Worm (Caenorhabditis elegans) whole organism, L1 larva: ENCODE results near the gene ZK1251.3.

Source experiments
- ama-1 ChIP-seq: fragments of 150-350 bp; optimal IDR thresholded peaks from 2 replicates; lab custom pipeline; 2014
- efl-1 ChIP-seq, 4 experiments: fragments of 150-350 bp; optimal IDR thresholded peaks in 3 of 4; peaks in 1 of 4; 1 replicate in 1 of 4; 2 replicates in 3 of 4; lab custom pipeline; 2014; ENCODE audit warnings: missing biosample characterization in 2 of 4, missing genetic modification characterization in 2 of 4, missing genetic modification reagents in 2 of 4
- elt-2 ChIP-seq: sonication (generic microtip); optimal IDR thresholded peaks from 2 replicates; lab custom pipeline; 2016; ENCODE audit warnings: missing genetic modification characterization, mild to moderate bottlenecking, inconsistent platforms, missing compliant biosample characterization, missing genetic modification reagents
- lin-13 ChIP-seq: fragments of 150-350 bp; optimal IDR thresholded peaks from 2 replicates; lab custom pipeline; 2014; ENCODE audit warnings: missing biosample characterization, missing genetic modification reagents, missing genetic modification characterization
- mdl-1 ChIP-seq, 2 experiments: fragments of 150-350 bp; optimal IDR thresholded peaks; 2 replicates each; lab custom pipeline; 2014 to 2017; ENCODE audit warnings: missing biosample characterization in 2 of 2, missing genetic modification characterization in 2 of 2, inconsistent platforms in 1 of 2
- mep-1 ChIP-seq: fragments of 150-350 bp; optimal IDR thresholded peaks from 2 replicates; lab custom pipeline; 2014; ENCODE audit warnings: missing biosample characterization, missing genetic modification characterization
- zag-1 ChIP-seq: fragments of 150-350 bp; optimal IDR thresholded peaks from 2 replicates; lab custom pipeline; 2014; ENCODE audit warnings: missing biosample characterization, missing genetic modification characterization

ce11 chrIV:9696513-9696912, 13.1 kb downstream of the ZK1251.3 start:
- TF ChIP-seq ama-1 (lab: Kevin White, UChicago) (no peak), lin-13 (GFP tag; lab: Kevin White, UChicago) (no peak), elt-2 (tag; lab: Kevin White, UChicago) (no peak), mep-1 (no peak), mdl-1 (tag; optimal IDR thresholded peaks at IDR 0.05; lab: Kevin White, UChicago) (no peak), efl-1 (optimal IDR thresholded peaks at IDR 0.05; lab: Kevin White, UChicago) (no peak), efl-1 (GFP tag; optimal IDR thresholded peaks at IDR 0.05 in 1 of 2; lab: Kevin White, UChicago) (no peak), zag-1 (tag; lab: Kevin White, UChicago) (no peak)
